Fruit fly (Drosophila melanogaster): ENCODE results near the gene CG44215.

CG44215 gene

dm6 chr3R:14125479-14126121 lies 28.6 kb downstream of the CG44215 start, which contains the start of the genes 140up and Polr2B (continued):
- TF ChIP-seq CG9932 (GFP tag; IDR thresholded peaks at IDR 0.05) (peak; percentile 97), CG17359 (tag; optimal IDR thresholded peaks at IDR 0.05) (peak; percentile 93), chn (GFP tag; optimal IDR thresholded peaks at IDR 0.05) (peak; percentile 78), CG12769 (tag; optimal IDR thresholded peaks at IDR 0.05) (no peak), peb (GFP tag; IDR thresholded peaks at IDR 0.05) (peak; percentile 81), CG9609 (GFP tag; optimal IDR thresholded peaks at IDR 0.05) (peak; percentile 79), HLH54F (GFP tag; optimal IDR thresholded peaks at IDR 0.05) (peak; percentile 83), CG12744 (GFP tag; optimal IDR thresholded peaks at IDR 0.05) (peak; percentile 55), Usf (GFP tag; optimal IDR thresholded peaks at IDR 0.05) (peak; percentile 85), Atf-2 (GFP tag; optimal IDR thresholded peaks at IDR 0.05) (peak; percentile 36), Sry-β (GFP tag; optimal IDR thresholded peaks at IDR 0.05) (peak; percentile 57), GATAe (GFP tag; conservative IDR thresholded peaks at IDR 0.05) (peak; percentile 83), CG4282 (GFP tag; optimal IDR thresholded peaks at IDR 0.05) (peak; percentile 46), CG11093 (GFP tag; IDR thresholded peaks at IDR 0.05) (peak; percentile 84), CG17612 (GFP tag; IDR thresholded peaks at IDR 0.05) (peak; percentile 89), exex (tag; optimal IDR thresholded peaks at IDR 0.05) (peak; percentile 73), Deaf1 (tag; optimal IDR thresholded peaks at IDR 0.05) (peak; percentile 72), Dp (GFP tag; optimal IDR thresholded peaks at IDR 0.05) (peak; percentile 23), CG14667 (GFP tag; IDR thresholded peaks at IDR 0.05) (peak; percentile 86), CG7357 (GFP tag; IDR thresholded peaks at IDR 0.05) (peak; percentile 82), CG6683 (GFP tag; optimal IDR thresholded peaks at IDR 0.05) (no peak), Rfx (GFP tag; IDR thresholded peaks at IDR 0.05) (peak; percentile 96), Max (GFP tag; optimal IDR thresholded peaks at IDR 0.05) (peak; percentile 89), CG1647 (GFP tag; optimal IDR thresholded peaks at IDR 0.05) (peak; percentile 50), CG18011 (GFP tag; optimal IDR thresholded peaks at IDR 0.05) (peak; percentile 83), corto (GFP tag; optimal IDR thresholded peaks at IDR 0.05) (peak; percentile 58), otp (GFP tag; IDR thresholded peaks at IDR 0.05) (peak; percentile 76; the same call in 2 of the 3 replicates), Optix (GFP tag; IDR thresholded peaks at IDR 0.05) (no peak; the same call in 1 of the 3 replicates), Med (GFP tag) (peak; percentile 96), crol (GFP tag; IDR thresholded peaks at IDR 0.05) (peak; percentile 64), CG30020 (tag; optimal IDR thresholded peaks at IDR 0.05) (peak; percentile 81), CG11695 (GFP tag; IDR thresholded peaks at IDR 0.05) (peak; percentile 100), slp2 (GFP tag; optimal IDR thresholded peaks at IDR 0.05) (peak; percentile 29), tio (GFP tag; optimal IDR thresholded peaks at IDR 0.05) (peak; percentile 91), Dref (GFP tag; IDR thresholded peaks at IDR 0.05) (peak; percentile 31; the same call in 1 of the 2 replicates), ttk (GFP tag; IDR thresholded peaks at IDR 0.05) (peak; percentile 89), Jarid2 (GFP tag; optimal IDR thresholded peaks at IDR 0.05) (peak; percentile 70), Chrac-16 (GFP tag; optimal IDR thresholded peaks at IDR 0.05) (peak; percentile 95), az2 (GFP tag; optimal IDR thresholded peaks at IDR 0.05) (peak; percentile 95), CG18476 (GFP tag; optimal IDR thresholded peaks at IDR 0.05) (peak; percentile 93), Drgx (GFP tag; IDR thresholded peaks at IDR 0.05) (peak; percentile 83), CG11504 (tag; optimal IDR thresholded peaks at IDR 0.05) (peak; percentile 92), Abd-B (GFP tag; optimal IDR thresholded peaks at IDR 0.05) (peak; percentile 95), HLH3B (GFP tag; IDR thresholded peaks at IDR 0.05) (peak; percentile 90), CG13296 (GFP tag; optimal IDR thresholded peaks at IDR 0.05) (peak; percentile 89), CG13894 (tag; optimal IDR thresholded peaks at IDR 0.05) (peak; percentile 86), gfzf (GFP tag; optimal IDR thresholded peaks at IDR 0.05) (no peak), Bdp1 (GFP tag; optimal IDR thresholded peaks at IDR 0.05) (peak; percentile 78), Ptx1 (GFP tag; IDR thresholded peaks at IDR 0.05) (peak; percentile 97), CG10209 (GFP tag; optimal IDR thresholded peaks at IDR 0.05) (peak; percentile 95)

All from whole organism, embryonic.